Fruit fly (Drosophila melanogaster): ENCODE measurements around the gene CG46448.

DNA sequence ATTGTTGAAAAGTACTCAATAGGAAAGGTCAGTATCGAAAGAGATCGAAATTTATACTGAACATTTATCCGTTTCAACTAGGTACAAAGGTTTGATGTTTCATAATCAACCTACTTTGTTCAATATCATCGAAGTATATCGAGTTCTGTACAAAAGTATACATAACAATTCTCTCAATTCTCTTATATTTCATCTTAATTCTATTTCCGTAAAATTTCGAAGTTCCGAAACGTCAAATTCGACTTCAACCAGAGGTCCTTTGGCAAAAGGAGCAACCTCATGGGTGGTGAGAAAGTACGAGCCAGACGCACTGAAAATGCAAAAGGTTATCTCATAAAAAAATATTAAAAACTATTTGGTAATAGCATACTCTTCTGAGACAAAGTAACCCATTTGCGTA is 25.2 kb downstream of the CG46448 start, which contains the start of gene CG31948:
- TF ChIP-seq PHDP (tag; optimal IDR thresholded peaks at IDR 0.05) (no peak), gfzf (GFP tag; optimal IDR thresholded peaks at IDR 0.05) (no peak), Sox100B (GFP tag; optimal IDR thresholded peaks at IDR 0.05) (no peak), so (GFP tag; IDR thresholded peaks at IDR 0.05) (no peak), Atf3 (GFP tag; optimal IDR thresholded peaks at IDR 0.05) (no peak), CG18599 (GFP tag; optimal IDR thresholded peaks at IDR 0.05) (no peak), CG17802 (tag; optimal IDR thresholded peaks at IDR 0.05) (no peak), Sox102F (GFP tag; optimal IDR thresholded peaks at IDR 0.05) (no peak), CG10147 (GFP tag; optimal IDR thresholded peaks at IDR 0.05) (no peak), dmrt11E (tag; optimal IDR thresholded peaks at IDR 0.05) (no peak), CG4820 (GFP tag; optimal IDR thresholded peaks at IDR 0.05) (no peak), CG12104 (GFP tag; optimal IDR thresholded peaks at IDR 0.05) (no peak)

Measured in whole organism, embryonic.